Fruit fly (Drosophila melanogaster) whole organism, embryonic: Measurements from ENCODE around the gene CG17127.

Experiments
- Atf6 ChIP-seq: fragments of 200-800 bp; sonication (Bioruptor generic); IDR thresholded peaks from 2 replicates; pipeline ENCODE4 v1.3.6; 2022; ENCODE audit warnings: missing biosample characterization, missing genetic modification characterization
- B-H1 ChIP-seq: fragments of 200-800 bp; sonication (Bioruptor generic); IDR thresholded peaks from 3 replicates; pipeline ENCODE4 v1.3.6; 2022; ENCODE audit warnings: missing biosample characterization, missing genetic modification characterization
- CG10462 ChIP-seq: fragments of 200-800 bp; sonication (Bioruptor generic); optimal IDR thresholded peaks from 2 replicates; lab custom pipeline; 2016; ENCODE audit warnings: missing biosample characterization, missing genetic modification characterization
- CG12236 ChIP-seq: fragments of 200-800 bp; sonication (Bioruptor generic); optimal IDR thresholded peaks from 2 replicates; lab custom pipeline; 2016; ENCODE audit warnings: missing biosample characterization, missing genetic modification characterization
- CG18476 ChIP-seq: fragments of 200-800 bp; sonication (Bioruptor generic); optimal IDR thresholded peaks from 2 replicates; lab custom pipeline; 2016; ENCODE audit warnings: missing biosample characterization, mild to moderate bottlenecking, missing genetic modification characterization
- CG7357 ChIP-seq: fragments of 200-800 bp; sonication (Bioruptor generic); IDR thresholded peaks from 3 replicates; pipeline ENCODE4 v1.3.6; 2022; ENCODE audit warnings: missing biosample characterization, missing genetic modification characterization
- Deaf1 ChIP-seq: fragments of 200-800 bp; optimal IDR thresholded peaks from 3 replicates; lab custom pipeline; 2019; ENCODE audit warnings: missing biosample characterization, mild to moderate bottlenecking, missing genetic modification characterization, moderate library complexity
- HLHmδ ChIP-seq: fragments of 200-800 bp; sonication (Bioruptor generic); optimal IDR thresholded peaks from 2 replicates; lab custom pipeline; 2018; ENCODE audit warnings: missing biosample characterization, mild to moderate bottlenecking, missing genetic modification characterization, moderate library complexity
- Jarid2 ChIP-seq: fragments of 200-800 bp; sonication (Bioruptor generic); optimal IDR thresholded peaks from 3 replicates; lab custom pipeline; 2017; ENCODE audit warnings: mild to moderate bottlenecking, missing biosample characterization, missing genetic modification reagents, missing genetic modification characterization
- NC2α ChIP-seq: fragments of 200-800 bp; sonication (Bioruptor generic); optimal IDR thresholded peaks from 2 replicates; lab custom pipeline; 2016; ENCODE audit warnings: missing biosample characterization, missing genetic modification characterization
- bcd ChIP-seq: fragments of 200-800 bp; sonication (Bioruptor generic); optimal IDR thresholded peaks from 2 replicates; lab custom pipeline; 2017; ENCODE audit warnings: missing biosample characterization, mild to moderate bottlenecking, missing genetic modification characterization
- chinmo ChIP-seq: fragments of 200-800 bp; sonication (Bioruptor generic); IDR thresholded peaks from 4 replicates; pipeline ENCODE4 v1.3.6; 2022; ENCODE audit warnings: missing biosample characterization, missing genetic modification characterization; ENCODE audit not compliant: partially characterized antibody
- klu ChIP-seq: fragments of 200-800 bp; sonication (Bioruptor generic); IDR thresholded peaks from 2 replicates; pipeline ENCODE4 v1.3.6; 2022; ENCODE audit warnings: missing biosample characterization, missing genetic modification characterization
- nerfin-2 ChIP-seq: fragments of 200-800 bp; sonication (Bioruptor generic); IDR thresholded peaks from 2 replicates; pipeline ENCODE4 v1.3.6; 2022; ENCODE audit warnings: missing biosample characterization, missing genetic modification characterization; ENCODE audit not compliant: partially characterized antibody
- org-1 ChIP-seq: fragments of 200-800 bp; sonication (Bioruptor generic); optimal IDR thresholded peaks from 2 replicates; lab custom pipeline; 2017; ENCODE audit warnings: missing biosample characterization, missing genetic modification characterization
- pros ChIP-seq: fragments of 200-800 bp; sonication (Bioruptor generic); optimal IDR thresholded peaks from 3 replicates; lab custom pipeline; 2019; ENCODE audit warnings: missing biosample characterization, mild to moderate bottlenecking, missing genetic modification characterization, moderate library complexity

Gene CG17127

dm6 chr2L:10820405-10820804, 49.7 kb downstream of the CG17127 start, which contains the start of gene CG17134:
TSS of gene CG17134 (plus strand) at chr2L:10820705.
- TF ChIP-seq Deaf1 (tag; lab: Kevin White, UChicago) = no peak
- TF ChIP-seq NC2α (GFP tag; lab: Kevin White, UChicago) = no peak
- TF ChIP-seq org-1 (GFP tag; lab: Kevin White, UChicago) = no peak
- no peak for TF ChIP-seq CG7357 (GFP tag; lab: Robert Waterston, UW)
- TF ChIP-seq klu (GFP tag; lab: Robert Waterston, UW) = no peak
- TF ChIP-seq CG12236 (GFP tag; lab: Kevin White, UChicago) = no peak
- TF ChIP-seq B-H1 (GFP tag; lab: Robert Waterston, UW) = no peak
- TF ChIP-seq CG18476 (GFP tag; lab: Kevin White, UChicago) = no peak
- TF ChIP-seq Atf6 (GFP tag; lab: Robert Waterston, UW) = no peak
- TF ChIP-seq chinmo (GFP tag; lab: Robert Waterston, UW) = no peak
- no peak for TF ChIP-seq CG10462 (GFP tag; lab: Kevin White, UChicago)
- TF ChIP-seq pros = no peak
- TF ChIP-seq nerfin-2 (GFP tag; lab: Robert Waterston, UW) = no peak
- no peak for TF ChIP-seq Jarid2
- TF ChIP-seq HLHmδ (GFP tag; lab: Kevin White, UChicago) = no peak
- TF ChIP-seq bcd = no peak
